Worm (Caenorhabditis elegans) whole organism, L3 larva: ENCODE measurements around the gene pmp-1.
A peak's percentile ranks its signal among the peaks of the same experiment; 100 is the strongest.

ENCODE experiments used
- ZK546.5 ChIP-seq: sonication (generic microtip); optimal IDR thresholded peaks from 2 replicates; lab custom pipeline; 2017; ENCODE audit warnings: missing biosample characterization, missing genetic modification characterization
- ama-1 ChIP-seq: fragments of 150-350 bp; optimal IDR thresholded peaks from 2 replicates; lab custom pipeline; 2018
- ceh-82 ChIP-seq: fragments of 150-350 bp; optimal IDR thresholded peaks from 2 replicates; lab custom pipeline; 2014; ENCODE audit warnings: missing biosample characterization, missing genetic modification characterization
- daf-12 ChIP-seq: fragments of 150-350 bp; optimal IDR thresholded peaks from 2 replicates; lab custom pipeline; 2014; ENCODE audit warnings: missing biosample characterization, missing genetic modification reagents, missing genetic modification characterization
- egl-27 ChIP-seq: sonication (generic microtip); optimal IDR thresholded peaks from 4 replicates; lab custom pipeline; 2017; ENCODE audit warnings: missing biosample characterization, missing genetic modification reagents, missing genetic modification characterization
- egl-5 ChIP-seq: fragments of 150-350 bp; optimal IDR thresholded peaks from 2 replicates; lab custom pipeline; 2017; ENCODE audit warnings: missing biosample characterization, missing genetic modification reagents, missing genetic modification characterization, inconsistent platforms
- elt-1 ChIP-seq: fragments of 150-350 bp; optimal IDR thresholded peaks from 2 replicates; lab custom pipeline; 2014; ENCODE audit warnings: missing biosample characterization, missing genetic modification characterization
- elt-2 ChIP-seq: sonication (generic microtip); optimal IDR thresholded peaks from 2 replicates; lab custom pipeline; 2016; ENCODE audit warnings: missing genetic modification reagents, mild to moderate bottlenecking, missing genetic modification characterization, missing compliant biosample characterization
- eor-1 ChIP-seq, 2 experiments: fragments of 150-350 bp; optimal IDR thresholded peaks; 2 replicates each; lab custom pipeline; 2014 to 2018; ENCODE audit warnings: missing biosample characterization in 2 of 2, missing genetic modification characterization in 2 of 2
- fkh-2 ChIP-seq: fragments of 150-350 bp; optimal IDR thresholded peaks from 2 replicates; lab custom pipeline; 2014; ENCODE audit warnings: missing biosample characterization, missing genetic modification reagents, missing genetic modification characterization
- fos-1 ChIP-seq: fragments of 150-350 bp; optimal IDR thresholded peaks from 2 replicates; lab custom pipeline; 2014; ENCODE audit warnings: missing biosample characterization, missing genetic modification characterization
- hmg-11 ChIP-seq: sonication (generic microtip); optimal IDR thresholded peaks from 2 replicates; lab custom pipeline; 2016; ENCODE audit warnings: missing genetic modification characterization, missing compliant biosample characterization
- jun-1 ChIP-seq: fragments of 150-350 bp; optimal IDR thresholded peaks from 2 replicates; lab custom pipeline; 2014; ENCODE audit warnings: missing biosample characterization, missing genetic modification reagents, missing genetic modification characterization
- lin-15B ChIP-seq: fragments of 150-350 bp; optimal IDR thresholded peaks from 2 replicates; lab custom pipeline; 2014; ENCODE audit warnings: missing biosample characterization, missing genetic modification characterization
- lin-39 ChIP-seq: fragments of 150-350 bp; optimal IDR thresholded peaks from 2 replicates; lab custom pipeline; 2018; ENCODE audit warnings: missing biosample characterization, missing genetic modification reagents, missing genetic modification characterization
- nfya-1 ChIP-seq: sonication (generic microtip); optimal IDR thresholded peaks from 2 replicates; lab custom pipeline; 2017; ENCODE audit warnings: missing genetic modification characterization, mild to moderate bottlenecking, missing compliant biosample characterization, antibody characterized with exemption, moderate library complexity; ENCODE audit not compliant: insufficient read depth
- nhr-11 ChIP-seq: fragments of 150-350 bp; optimal IDR thresholded peaks from 2 replicates; lab custom pipeline; 2014; ENCODE audit warnings: missing biosample characterization, missing genetic modification characterization
- nhr-23 ChIP-seq: fragments of 150-350 bp; optimal IDR thresholded peaks from 2 replicates; lab custom pipeline; 2014; ENCODE audit warnings: missing biosample characterization, missing genetic modification reagents, missing genetic modification characterization
- nhr-237 ChIP-seq: fragments of 150-350 bp; optimal IDR thresholded peaks from 2 replicates; lab custom pipeline; 2014; ENCODE audit warnings: missing biosample characterization, missing genetic modification characterization
- nhr-25 ChIP-seq: sonication (generic microtip); optimal IDR thresholded peaks from 2 replicates; lab custom pipeline; 2017; ENCODE audit warnings: missing biosample characterization, missing genetic modification characterization
- nhr-28 ChIP-seq: fragments of 150-350 bp; optimal IDR thresholded peaks from 2 replicates; lab custom pipeline; 2014; ENCODE audit warnings: missing biosample characterization, missing genetic modification characterization
- nhr-43 ChIP-seq: sonication (generic microtip); optimal IDR thresholded peaks from 2 replicates; lab custom pipeline; 2016; ENCODE audit warnings: mild to moderate bottlenecking, missing genetic modification characterization, missing compliant biosample characterization; ENCODE audit not compliant: poor library complexity, severe bottlenecking
- nhr-76 ChIP-seq: fragments of 150-350 bp; sonication (generic microtip); optimal IDR thresholded peaks from 5 replicates; lab custom pipeline; 2014; ENCODE audit warnings: missing biosample characterization, missing genetic modification characterization
- nhr-77 ChIP-seq: fragments of 150-350 bp; optimal IDR thresholded peaks from 2 replicates; lab custom pipeline; 2014; ENCODE audit warnings: missing biosample characterization, missing genetic modification characterization
- pha-4 ChIP-seq: fragments of 150-350 bp; optimal IDR thresholded peaks from 2 replicates; lab custom pipeline; 2014; ENCODE audit warnings: missing biosample characterization, missing genetic modification reagents, missing genetic modification characterization
- pqm-1 ChIP-seq: fragments of 150-350 bp; optimal IDR thresholded peaks from 2 replicates; lab custom pipeline; 2017; ENCODE audit warnings: missing biosample characterization, missing genetic modification characterization, inconsistent platforms
- snpc-4 ChIP-seq: fragments of 150-350 bp; optimal IDR thresholded peaks from 2 replicates; lab custom pipeline; 2014; ENCODE audit warnings: missing biosample characterization, missing genetic modification characterization
- tbx-2 ChIP-seq: sonication (generic microtip); optimal IDR thresholded peaks from 2 replicates; lab custom pipeline; 2016; ENCODE audit warnings: mild to moderate bottlenecking, missing genetic modification characterization, missing compliant biosample characterization
- unc-62 ChIP-seq: fragments of 150-350 bp; sonication (generic microtip); optimal IDR thresholded peaks from 4 replicates; lab custom pipeline; 2014; ENCODE audit warnings: missing biosample characterization, missing genetic modification reagents, missing genetic modification characterization
- zag-1 ChIP-seq: fragments of 150-350 bp; optimal IDR thresholded peaks from 2 replicates; lab custom pipeline; 2014; ENCODE audit warnings: missing biosample characterization, missing genetic modification characterization
- ztf-4 ChIP-seq: fragments of 150-350 bp; optimal IDR thresholded peaks from 2 replicates; lab custom pipeline; 2014; ENCODE audit warnings: missing biosample characterization, missing genetic modification characterization

The pmp-1 gene

DNA sequence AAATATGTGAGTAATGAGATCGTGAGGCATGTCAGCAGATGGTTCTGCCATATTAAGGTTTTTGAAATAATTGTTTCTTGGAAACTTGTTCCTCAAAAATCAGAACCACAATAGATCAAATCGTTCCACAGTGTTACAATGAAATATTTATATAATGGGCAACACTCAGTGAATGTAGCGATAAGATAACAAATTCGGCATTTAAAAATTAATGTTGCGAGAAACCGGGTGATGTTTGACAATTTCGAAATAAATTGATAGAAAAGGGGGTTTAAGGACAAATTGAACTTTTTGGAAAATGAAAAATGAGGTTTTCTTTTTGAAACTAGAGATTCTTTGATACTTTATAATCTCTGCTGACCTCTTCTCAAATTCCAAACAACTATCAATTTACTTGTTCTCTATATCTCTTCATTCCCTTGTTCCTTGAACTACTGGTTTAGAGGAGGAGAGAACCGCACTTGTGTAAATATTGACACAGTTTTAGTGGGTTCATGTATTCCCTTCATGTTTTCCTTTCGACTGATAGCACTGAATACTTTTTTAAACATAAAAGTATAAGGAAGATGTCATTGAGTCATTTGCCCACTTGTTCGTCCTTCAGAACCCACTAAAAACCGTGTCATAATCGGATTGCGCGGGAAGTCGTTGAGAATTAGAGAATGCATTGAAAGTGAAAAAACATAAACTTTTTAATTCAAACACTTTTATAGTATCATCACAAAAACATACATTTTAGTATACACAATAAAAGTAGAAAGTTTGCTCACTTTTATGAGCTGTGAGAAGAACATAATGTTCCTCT lies 46.6 kb downstream of the pmp-1 start:
- peak; percentile 9 for TF ChIP-seq jun-1
- peak; percentile 98 for TF ChIP-seq pha-4 (tag; lab: Kevin White, UChicago)
- no peak for TF ChIP-seq tbx-2
- TF ChIP-seq elt-2: peak; percentile 67
- TF ChIP-seq egl-27: no peak
- TF ChIP-seq nhr-25 (tag; lab: Kevin White, UChicago): peak; percentile 42
- TF ChIP-seq snpc-4 (tag; lab: Kevin White, UChicago): no peak
- TF ChIP-seq nhr-77 (tag; lab: Kevin White, UChicago): no peak
- TF ChIP-seq nhr-237 (tag; lab: Kevin White, UChicago): no peak
- peak; percentile 35 for TF ChIP-seq nhr-23

- peak; percentile 95 for TF ChIP-seq pha-4 (tag; lab: Kevin White, UChicago)
- no peak for TF ChIP-seq fos-1
- peak; percentile 46 for TF ChIP-seq unc-62 (GFP tag; lab: Kevin White, UChicago)
- no peak for TF ChIP-seq nhr-76
- no peak for TF ChIP-seq eor-1 (tag; optimal IDR thresholded peaks at IDR 0.05; lab: Kevin White, UChicago)
- TF ChIP-seq egl-27: peak; percentile 95
- peak; percentile 73 for TF ChIP-seq nhr-25 (tag; lab: Kevin White, UChicago)
- TF ChIP-seq nhr-23: peak; percentile 47
- TF ChIP-seq, all 47 proteins: peak for 5
Observed at ce11 chrII:6835972-6836595, 47.5 kb downstream of the pmp-1 start.

DNA sequence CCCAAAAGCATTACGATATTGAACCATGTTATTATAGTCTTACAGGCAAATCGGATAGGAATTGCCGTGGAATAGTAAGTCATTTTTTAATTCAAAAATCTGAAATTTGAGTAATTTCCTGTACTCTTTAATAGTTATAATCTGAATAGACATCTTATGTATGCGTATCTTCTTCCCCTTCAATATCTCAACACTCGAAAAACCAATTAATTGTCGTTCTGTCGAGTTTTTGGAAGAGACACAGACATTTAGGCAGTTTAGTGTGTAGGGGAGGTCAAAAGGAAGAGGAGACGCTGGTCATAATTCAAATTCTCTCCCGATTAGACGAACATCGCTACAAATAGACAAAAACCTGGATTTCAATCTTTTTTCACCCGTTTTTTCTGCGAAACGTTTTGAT lies 48.1 kb downstream of the pmp-1 start:
- TF ChIP-seq zag-1: no peak
- TF ChIP-seq ztf-4 (tag; lab: Kevin White, UChicago): no peak
- TF ChIP-seq nhr-25 (tag; lab: Kevin White, UChicago): peak; percentile 84
- TF ChIP-seq nhr-43 (tag; lab: Kevin White, UChicago): peak; percentile 39
- TF ChIP-seq hmg-11 (tag; lab: Kevin White, UChicago): no peak
- no peak for TF ChIP-seq lin-15B
- TF ChIP-seq fos-1: no peak
- TF ChIP-seq daf-12: no peak
- peak; percentile 78 for TF ChIP-seq nhr-23
- no peak for TF ChIP-seq jun-1
- peak; percentile 37 for TF ChIP-seq nfya-1
- TF ChIP-seq unc-62 (GFP tag; lab: Kevin White, UChicago): peak; percentile 72
- TF ChIP-seq ama-1: no peak
- peak; percentile 10 for TF ChIP-seq snpc-4 (tag; lab: Kevin White, UChicago)
- no peak for TF ChIP-seq ceh-82
- no peak for TF ChIP-seq pqm-1
- peak; percentile 74 for TF ChIP-seq elt-1
- TF ChIP-seq egl-5 (tag; lab: Kevin White, UChicago): peak; percentile 85
- TF ChIP-seq lin-39 (tag; lab: Kevin White, UChicago): peak; percentile 35
- TF ChIP-seq elt-2: peak; percentile 23
- TF ChIP-seq, all 47 proteins: peak for 10

ce11 chrII:6834582-6835058 lies 48.9 kb downstream of the pmp-1 start, which contains the start of gene egl-27:
TSS of gene egl-27 (plus strand) at chrII:6835008.
- TF ChIP-seq lin-39 (tag; lab: Kevin White, UChicago) (peak; percentile 57), nhr-11 (no peak), nfya-1 (peak; percentile 19), ama-1 (no peak)
- TF ChIP-seq, all 47 proteins: peak for 2

- peak; percentile 44 for TF ChIP-seq pqm-1
- TF ChIP-seq nfya-1: peak; percentile 6
- no peak for TF ChIP-seq nhr-43 (tag; lab: Kevin White, UChicago)
- TF ChIP-seq unc-62 (GFP tag; lab: Kevin White, UChicago): no peak
- no peak for TF ChIP-seq zag-1
- peak; percentile 70 for TF ChIP-seq nhr-25 (tag; lab: Kevin White, UChicago)
- no peak for TF ChIP-seq fkh-2 (tag; lab: Kevin White, UChicago)
- peak; percentile 69 for TF ChIP-seq elt-2
- TF ChIP-seq fos-1: no peak
- TF ChIP-seq jun-1: peak; percentile 7
- peak; percentile 70 for TF ChIP-seq pha-4 (tag; lab: Kevin White, UChicago)
- no peak for TF ChIP-seq egl-27
- TF ChIP-seq elt-1: no peak
- peak; percentile 12 for TF ChIP-seq nhr-23
- TF ChIP-seq snpc-4 (tag; lab: Kevin White, UChicago): no peak
- no peak for TF ChIP-seq ZK546.5 (tag; lab: Kevin White, UChicago)
- TF ChIP-seq lin-15B: no peak
- no peak for TF ChIP-seq nhr-28 (tag; lab: Kevin White, UChicago)
- TF ChIP-seq nhr-76: no peak
Observed at ce11 chrII:6833781-6834339, 49.7 kb downstream of the pmp-1 start.
